Worm (Caenorhabditis elegans) whole organism, late embryonic: Measurements from ENCODE around the gene pgp-8.

ENCODE experiments used
- C08G9.2 ChIP-seq: sonication (generic microtip); optimal IDR thresholded peaks from 2 replicates; lab custom pipeline; 2016; ENCODE audit warnings: mild to moderate bottlenecking, missing genetic modification characterization, moderate library complexity, missing compliant biosample characterization
- F13H6.1 ChIP-seq: sonication (generic microtip); optimal IDR thresholded peaks from 2 replicates; lab custom pipeline; 2016; ENCODE audit warnings: missing genetic modification characterization, missing compliant biosample characterization
- ceh-2 ChIP-seq: sonication (generic microtip); optimal IDR thresholded peaks from 2 replicates; lab custom pipeline; 2016; ENCODE audit warnings: missing genotype, missing genetic modification characterization, missing compliant biosample characterization
- ceh-22 ChIP-seq: sonication (generic microtip); optimal IDR thresholded peaks from 2 replicates; lab custom pipeline; 2017; ENCODE audit warnings: missing biosample characterization, missing genetic modification characterization
- ceh-30 ChIP-seq: fragments of 150-350 bp; optimal IDR thresholded peaks from 2 replicates; lab custom pipeline; 2014; ENCODE audit warnings: missing biosample characterization, missing genetic modification characterization
- ceh-31 ChIP-seq: sonication (generic microtip); optimal IDR thresholded peaks from 2 replicates; lab custom pipeline; 2016; ENCODE audit warnings: missing genetic modification characterization, missing compliant biosample characterization
- ceh-34 ChIP-seq: sonication (generic microtip); optimal IDR thresholded peaks from 2 replicates; lab custom pipeline; 2016; ENCODE audit warnings: mild to moderate bottlenecking, missing genetic modification characterization, missing compliant biosample characterization
- ceh-48 ChIP-seq: sonication (generic microtip); optimal IDR thresholded peaks from 2 replicates; lab custom pipeline; 2016; ENCODE audit warnings: missing genetic modification characterization, inconsistent platforms, missing compliant biosample characterization
- ceh-6 ChIP-seq: fragments of 200-800 bp; sonication (Bioruptor generic); optimal IDR thresholded peaks from 2 replicates; lab custom pipeline; 2018; ENCODE audit warnings: mild to moderate bottlenecking, missing genetic modification characterization, missing compliant biosample characterization
- ceh-9 ChIP-seq: sonication (generic microtip); optimal IDR thresholded peaks from 2 replicates; lab custom pipeline; 2016; ENCODE audit warnings: mild to moderate bottlenecking, missing genetic modification characterization, inconsistent platforms, missing compliant biosample characterization
- dmd-4 ChIP-seq: sonication (generic microtip); optimal IDR thresholded peaks from 2 replicates; lab custom pipeline; 2016; ENCODE audit warnings: borderline replicate concordance, missing genetic modification characterization, missing compliant biosample characterization
- elt-2 ChIP-seq: sonication (generic microtip); optimal IDR thresholded peaks from 2 replicates; lab custom pipeline; 2016; ENCODE audit warnings: missing genetic modification reagents, missing genetic modification characterization, missing compliant biosample characterization
- ets-4 ChIP-seq: sonication (generic microtip); optimal IDR thresholded peaks from 2 replicates; lab custom pipeline; 2016; ENCODE audit warnings: missing genetic modification characterization, missing compliant biosample characterization
- fax-1 ChIP-seq: sonication (generic microtip); optimal IDR thresholded peaks from 2 replicates; lab custom pipeline; 2016; ENCODE audit warnings: missing genotype, missing genetic modification characterization, missing compliant biosample characterization
- fkh-6 ChIP-seq: sonication (generic microtip); optimal IDR thresholded peaks from 2 replicates; lab custom pipeline; 2016; ENCODE audit warnings: missing genetic modification characterization, missing compliant biosample characterization
- gmeb-2 ChIP-seq: sonication (generic microtip); optimal IDR thresholded peaks from 2 replicates; lab custom pipeline; 2016; ENCODE audit warnings: missing genetic modification characterization, inconsistent platforms, missing compliant biosample characterization
- hlh-13 ChIP-seq: fragments of 200-800 bp; sonication (Bioruptor generic); optimal IDR thresholded peaks from 2 replicates; lab custom pipeline; 2018; ENCODE audit warnings: mild to moderate bottlenecking, missing genetic modification characterization, missing compliant biosample characterization
- hlh-8 ChIP-seq: sonication (generic microtip); optimal IDR thresholded peaks from 2 replicates; lab custom pipeline; 2016; ENCODE audit warnings: missing genotype, missing genetic modification characterization, missing compliant biosample characterization
- lim-6 ChIP-seq: sonication (generic microtip); optimal IDR thresholded peaks from 2 replicates; lab custom pipeline; 2016; ENCODE audit warnings: missing genetic modification characterization, missing compliant biosample characterization
- madf-2 ChIP-seq: sonication (generic microtip); optimal IDR thresholded peaks from 2 replicates; lab custom pipeline; 2017; ENCODE audit warnings: missing genetic modification characterization, missing compliant biosample characterization
- mec-3 ChIP-seq: sonication (generic microtip); optimal IDR thresholded peaks from 2 replicates; lab custom pipeline; 2016; ENCODE audit warnings: borderline replicate concordance, missing genetic modification characterization, missing compliant biosample characterization
- nfya-1 ChIP-seq: sonication (generic microtip); optimal IDR thresholded peaks from 2 replicates; lab custom pipeline; 2017; ENCODE audit warnings: missing genetic modification characterization, mild to moderate bottlenecking, missing compliant biosample characterization, antibody characterized with exemption, moderate library complexity
- npax-4 ChIP-seq: sonication (generic microtip); optimal IDR thresholded peaks from 2 replicates; lab custom pipeline; 2016; ENCODE audit warnings: missing genetic modification characterization, missing compliant biosample characterization
- odd-2 ChIP-seq: sonication (generic microtip); optimal IDR thresholded peaks from 2 replicates; lab custom pipeline; 2017; ENCODE audit warnings: antibody characterized with exemption, mild to moderate bottlenecking, missing genetic modification characterization, missing compliant biosample characterization
- pax-1 ChIP-seq: fragments of 150-350 bp; optimal IDR thresholded peaks from 2 replicates; lab custom pipeline; 2014; ENCODE audit warnings: missing biosample characterization, missing genetic modification characterization
- pha-2 ChIP-seq: sonication (generic microtip); optimal IDR thresholded peaks from 2 replicates; lab custom pipeline; 2017; ENCODE audit warnings: mild to moderate bottlenecking, missing genetic modification characterization, missing compliant biosample characterization
- pros-1 ChIP-seq: fragments of 150-350 bp; optimal IDR thresholded peaks from 2 replicates; lab custom pipeline; 2014; ENCODE audit warnings: missing biosample characterization, missing genetic modification reagents, missing genetic modification characterization
- ref-2 ChIP-seq: sonication (generic microtip); optimal IDR thresholded peaks from 2 replicates; lab custom pipeline; 2016; ENCODE audit warnings: missing genetic modification characterization, missing compliant biosample characterization
- sox-2 ChIP-seq: fragments of 200-800 bp; sonication (Bioruptor generic); IDR thresholded peaks from 2 replicates; pipeline ENCODE4 v1.3.6; 2022; ENCODE audit warnings: missing genetic modification reagents, missing genetic modification characterization, missing compliant biosample characterization
- syd-9 ChIP-seq: sonication (generic microtip); optimal IDR thresholded peaks from 2 replicates; lab custom pipeline; 2016; ENCODE audit warnings: mild to moderate bottlenecking, missing genetic modification characterization, moderate library complexity, missing compliant biosample characterization
- tbx-7 ChIP-seq: sonication (generic microtip); optimal IDR thresholded peaks from 2 replicates; lab custom pipeline; 2016; ENCODE audit warnings: missing genotype, missing genetic modification characterization, missing compliant biosample characterization
- zip-5 ChIP-seq: sonication (generic microtip); optimal IDR thresholded peaks from 2 replicates; lab custom pipeline; 2016; ENCODE audit warnings: missing genetic modification characterization, missing compliant biosample characterization
- ztf-16 ChIP-seq: sonication (generic microtip); optimal IDR thresholded peaks from 2 replicates; lab custom pipeline; 2017; ENCODE audit warnings: missing genetic modification characterization, missing compliant biosample characterization

pgp-8 gene

DNA sequence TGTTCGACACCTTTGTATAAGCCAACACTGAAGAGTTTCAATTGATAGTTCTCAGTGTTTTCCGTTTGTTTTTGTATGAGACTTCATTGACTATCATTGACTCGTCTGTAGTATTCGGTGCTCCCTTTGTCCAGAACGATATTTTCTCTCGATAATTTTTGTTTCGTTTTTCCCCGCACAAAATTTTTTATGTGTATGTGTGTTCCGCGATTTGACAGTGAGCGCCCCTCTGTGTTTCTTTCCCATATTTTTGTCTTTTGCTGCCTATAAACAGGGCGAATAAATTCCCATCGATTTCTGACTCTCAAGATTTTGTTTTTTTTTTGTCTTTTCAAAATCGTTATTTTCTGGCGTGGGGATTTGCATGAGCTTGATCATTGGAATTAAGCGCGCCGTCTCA, 19.0 kb upstream of the pgp-8 start, which contains the start of gene T21E8.7:
Gene T21E8.7, plus strand, starts transcription at position 301 of the 400 bp plus-strand sequence.
- TF ChIP-seq hlh-8 (tag; lab: Kevin White, UChicago) (no peak), ceh-30 (tag; lab: Kevin White, UChicago) (no peak), ceh-6 (no peak), ztf-16 (no peak), pros-1 (tag; lab: Kevin White, UChicago) (no peak), pha-2 (tag; lab: Kevin White, UChicago) (no peak), nfya-1 (tag; lab: Kevin White, UChicago) (no peak), gmeb-2 (tag; lab: Kevin White, UChicago) (no peak), ceh-34 (tag; lab: Kevin White, UChicago) (no peak), zip-5 (tag; lab: Kevin White, UChicago) (no peak), ets-4 (tag; lab: Kevin White, UChicago) (no peak)
- TF ChIP-seq, all 69 proteins: peak for 0

DNA sequence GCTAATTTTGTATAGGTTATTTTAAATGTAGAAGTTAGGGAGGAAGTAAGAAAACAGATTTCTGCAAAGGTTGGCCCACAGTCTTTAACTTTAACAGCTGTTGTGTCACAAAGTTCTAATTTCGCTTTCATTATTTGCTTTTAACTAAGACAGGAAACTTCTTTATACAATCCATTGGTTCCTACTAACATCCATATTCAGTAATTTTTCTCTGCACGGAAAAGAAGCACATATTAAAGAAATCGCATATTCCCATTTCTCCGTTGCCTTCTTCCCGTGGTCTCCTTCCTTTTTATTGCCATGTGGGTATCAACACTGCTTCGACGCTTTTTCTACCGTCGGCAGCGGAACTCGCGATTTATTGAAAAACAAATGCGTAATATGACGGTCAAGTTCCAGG, 17.8 kb upstream of the pgp-8 start, which contains the start of gene T21E8.6:
Gene T21E8.6, plus strand, starts transcription at position 301 of the 400 bp plus-strand sequence.
- TF ChIP-seq pax-1 (no peak), sox-2 (GFP tag; lab: Robert Waterston, UW) (no peak), fax-1 (no peak), ref-2 (tag; lab: Kevin White, UChicago) (no peak), odd-2 (no peak), elt-2 (tag; lab: Kevin White, UChicago) (no peak), ceh-31 (tag; lab: Kevin White, UChicago) (no peak), ceh-2 (tag; lab: Kevin White, UChicago) (no peak)
- TF ChIP-seq, all 69 proteins: peak for 0

DNA sequence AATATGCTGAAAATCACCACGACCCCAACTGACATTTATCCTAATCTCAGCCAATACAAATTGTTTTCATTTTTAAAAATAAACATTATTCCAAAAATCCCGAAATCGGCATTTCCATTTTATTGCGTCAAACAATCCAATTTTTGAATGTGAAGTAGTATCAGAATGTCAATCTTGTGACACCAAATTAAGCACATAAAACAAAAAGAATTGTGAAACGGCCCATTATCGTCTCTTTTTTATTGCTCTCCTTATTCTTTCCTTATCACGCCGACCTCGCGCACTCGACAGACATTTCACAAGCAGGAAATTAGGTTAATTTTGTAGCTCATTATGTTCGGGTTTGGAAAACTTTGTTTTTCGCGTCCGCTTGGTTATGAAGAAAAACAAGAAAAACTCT, 16.3 kb upstream of the pgp-8 start, which contains the start of gene T21E8.4:
Gene T21E8.4, plus strand, starts transcription at position 301 of the 400 bp plus-strand sequence.
- TF ChIP-seq dmd-4 (tag; lab: Kevin White, UChicago) (no peak), C08G9.2 (tag; lab: Kevin White, UChicago) (no peak), mec-3 (tag; lab: Kevin White, UChicago) (no peak), zip-5 (tag; lab: Kevin White, UChicago) (no peak), ceh-9 (tag; lab: Kevin White, UChicago) (no peak), lim-6 (tag; lab: Kevin White, UChicago) (no peak)

DNA sequence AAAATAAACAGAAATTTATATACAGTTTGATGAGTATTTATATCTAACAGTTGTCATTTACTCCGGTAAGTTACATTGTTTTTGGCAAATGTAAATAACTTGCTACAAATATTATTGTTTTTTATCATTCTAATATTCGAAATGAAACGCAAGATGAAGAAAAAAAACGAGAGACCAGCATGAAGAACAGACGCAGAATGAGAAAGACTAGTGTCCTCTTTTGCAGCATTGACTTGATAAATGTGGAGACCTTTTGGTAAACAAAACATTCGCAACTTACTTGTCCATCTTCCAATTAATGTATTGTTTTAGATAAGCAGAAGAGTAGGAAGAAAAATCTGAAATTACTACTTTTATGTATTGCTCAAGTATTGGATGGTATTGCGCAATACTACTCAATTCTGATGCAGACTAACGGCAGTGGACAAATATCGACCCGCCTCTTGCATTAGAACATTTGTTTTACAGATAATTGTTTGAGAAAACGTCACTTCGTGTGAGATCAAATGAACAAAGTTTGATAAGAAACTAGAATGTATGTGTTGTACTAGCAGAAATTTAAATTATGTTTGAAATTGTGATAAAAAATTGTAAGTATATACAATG, 13.0 kb upstream of the pgp-8 start, which contains the start of gene pgp-6:
Gene pgp-6, minus strand, starts transcription at position 288 of the 606 bp plus-strand sequence.
- TF ChIP-seq fax-1 (no peak), F13H6.1 (tag; lab: Kevin White, UChicago) (no peak), elt-2 (tag; lab: Kevin White, UChicago) (peak; percentile 70)

DNA sequence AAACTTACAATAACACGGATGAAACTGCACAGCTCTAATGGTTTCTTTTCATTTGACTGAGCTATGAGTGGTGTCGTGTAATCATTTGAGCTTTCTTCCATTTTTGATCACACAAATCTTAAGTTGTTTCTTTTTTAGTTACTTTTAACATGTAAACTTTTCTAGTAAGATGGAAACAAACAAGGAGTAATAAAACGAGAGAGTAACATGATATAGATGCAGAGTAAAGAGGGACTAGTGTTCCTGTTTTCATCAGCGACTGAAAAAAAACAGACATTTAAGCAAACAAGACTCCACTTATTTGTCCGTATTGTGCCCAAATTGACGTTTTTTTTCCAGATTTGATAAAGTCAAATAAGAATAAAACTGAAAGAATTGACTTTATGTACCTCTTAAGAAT, 5.9 kb upstream of the pgp-8 start, which contains the start of gene pgp-7:
Gene pgp-7, minus strand, starts transcription at position 101 of the 400 bp plus-strand sequence.
- no peak for TF ChIP-seq pax-1
- no peak for TF ChIP-seq dmd-4 (tag; lab: Kevin White, UChicago)
- no peak for TF ChIP-seq gmeb-2 (tag; lab: Kevin White, UChicago)
- no peak for TF ChIP-seq hlh-13 (GFP tag; lab: Kevin White, UChicago)
- TF ChIP-seq syd-9 (tag; lab: Kevin White, UChicago): no peak
- no peak for TF ChIP-seq ceh-22
- TF ChIP-seq pha-2 (tag; lab: Kevin White, UChicago): no peak
- TF ChIP-seq madf-2: no peak
- no peak for TF ChIP-seq fkh-6 (tag; lab: Kevin White, UChicago)
- TF ChIP-seq npax-4 (tag; lab: Kevin White, UChicago): no peak
- no peak for TF ChIP-seq tbx-7 (tag; lab: Kevin White, UChicago)
- no peak for TF ChIP-seq ceh-48 (tag; lab: Kevin White, UChicago)
- no peak for TF ChIP-seq pros-1 (tag; lab: Kevin White, UChicago)
- TF ChIP-seq, all 69 proteins: peak for 0
